4 worm cellular contexts compared by ENCODE assay signal in genomic region chrX:15606585-15607276, ce11.
TF ChIP-seq lines count a peak whose summit lies in the region.

Gene rab-14, minus strand, starts transcription at chrX:15606635.

TF ChIP-seq in whole organism, L2 larva, 48 proteins besides CTCF, POLR2A, EP300 and RAD21 (continued from another document):
- peak; percentile 51 for TF ChIP-seq gmeb-1 (tag; optimal IDR thresholded peaks at IDR 0.05; lab: Kevin White, UChicago)
- TF ChIP-seq fos-1 (tag; optimal IDR thresholded peaks at IDR 0.05; lab: Kevin White, UChicago), result peak; percentile 59
- TF ChIP-seq nhr-77 (tag; optimal IDR thresholded peaks at IDR 0.05; lab: Kevin White, UChicago), result no peak
- TF ChIP-seq unc-55 (GFP tag; optimal IDR thresholded peaks at IDR 0.05; lab: Kevin White, UChicago), result peak; percentile 78
- peak; percentile 70 for TF ChIP-seq nhr-21 (tag; optimal IDR thresholded peaks at IDR 0.05; lab: Kevin White, UChicago)
- TF ChIP-seq sem-4 (tag; optimal IDR thresholded peaks at IDR 0.05; lab: Kevin White, UChicago), result peak; percentile 81
- TF ChIP-seq zag-1 (tag; optimal IDR thresholded peaks at IDR 0.05; lab: Kevin White, UChicago), result peak; percentile 84
- TF ChIP-seq mab-5 (tag; optimal IDR thresholded peaks at IDR 0.05; lab: Kevin White, UChicago), result peak; percentile 41
- peak; percentile 76 for TF ChIP-seq crh-2 (tag; optimal IDR thresholded peaks at IDR 0.05; lab: Kevin White, UChicago)
- TF ChIP-seq alr-1 (tag; optimal IDR thresholded peaks at IDR 0.05; lab: Kevin White, UChicago), result no peak
TF ChIP-seq in whole organism, L2 larva: peak in this region for 24.

TF ChIP-seq in whole organism, L4 larva, 104 proteins besides CTCF, POLR2A, EP300 and RAD21 (continued from another document and continues in another):
- no peak for TF ChIP-seq Y48G9A.11 (GFP tag; IDR thresholded peaks at IDR 0.05; lab: Robert Waterston, UW)
- no peak for TF ChIP-seq snpc-4 (tag; optimal IDR thresholded peaks at IDR 0.05; lab: Kevin White, UChicago)
- TF ChIP-seq lsy-2 (tag; optimal IDR thresholded peaks at IDR 0.05; lab: Kevin White, UChicago), result peak; percentile 58 to 69
- TF ChIP-seq aha-1 (tag; lab: Kevin White, UChicago), result peak; percentile 84
- no peak for TF ChIP-seq sdz-12 (GFP tag; optimal IDR thresholded peaks at IDR 0.05; lab: Kevin White, UChicago)
- TF ChIP-seq Y5F2A.4 (GFP tag; optimal IDR thresholded peaks at IDR 0.05; lab: Kevin White, UChicago), result no peak
- no peak for TF ChIP-seq lin-1 (GFP tag; IDR thresholded peaks at IDR 0.05; lab: Robert Waterston, UW)
- TF ChIP-seq nhr-25 (tag; optimal IDR thresholded peaks at IDR 0.05; lab: Kevin White, UChicago; ENCODE audit: borderline replicate concordance, insufficient read depth), result peak; percentile 22
- no peak for TF ChIP-seq attf-4 (tag; optimal IDR thresholded peaks at IDR 0.05; lab: Kevin White, UChicago)
- peak; percentile 47 for TF ChIP-seq ceh-28 (tag; optimal IDR thresholded peaks at IDR 0.05; lab: Kevin White, UChicago)
- peak; percentile 67 for TF ChIP-seq mes-2 (tag; optimal IDR thresholded peaks at IDR 0.05; lab: Kevin White, UChicago; ENCODE audit: poor library complexity, severe bottlenecking)
- no peak for TF ChIP-seq nhr-111 (GFP tag; optimal IDR thresholded peaks at IDR 0.05; lab: Kevin White, UChicago)
- peak; percentile 87 for TF ChIP-seq hlh-30 (tag; optimal IDR thresholded peaks at IDR 0.05; lab: Kevin White, UChicago; ENCODE audit: insufficient read depth)
- TF ChIP-seq ama-1 (optimal IDR thresholded peaks at IDR 0.05; lab: Kevin White, UChicago), result no peak
- TF ChIP-seq aly-2 (tag; optimal IDR thresholded peaks at IDR 0.05; lab: Kevin White, UChicago), result no peak
- no peak for TF ChIP-seq gei-8 (GFP tag; optimal IDR thresholded peaks at IDR 0.05; lab: Kevin White, UChicago)
- peak; percentile 76 for TF ChIP-seq rbr-2 (tag; optimal IDR thresholded peaks at IDR 0.05; lab: Kevin White, UChicago)
- no peak for TF ChIP-seq nhr-48 (tag; optimal IDR thresholded peaks at IDR 0.05; lab: Kevin White, UChicago)
- TF ChIP-seq ces-1 (GFP tag; optimal IDR thresholded peaks at IDR 0.05; lab: Kevin White, UChicago), result no peak
- no peak for TF ChIP-seq fos-1 (tag; optimal IDR thresholded peaks at IDR 0.05; lab: Kevin White, UChicago)
- TF ChIP-seq lir-3 (tag; optimal IDR thresholded peaks at IDR 0.05; lab: Kevin White, UChicago), result no peak
- no peak for TF ChIP-seq snpc-1.2 (GFP tag; IDR thresholded peaks at IDR 0.05; lab: Robert Waterston, UW)
- TF ChIP-seq tra-1 (GFP tag; IDR thresholded peaks at IDR 0.05; lab: Robert Waterston, UW), result no peak
- TF ChIP-seq ztf-7 (tag; optimal IDR thresholded peaks at IDR 0.05; lab: Kevin White, UChicago), result no peak
- TF ChIP-seq R02D3.7 (tag; optimal IDR thresholded peaks at IDR 0.05; lab: Kevin White, UChicago), result no peak
- no peak for TF ChIP-seq duxl-1 (tag; optimal IDR thresholded peaks at IDR 0.05; lab: Kevin White, UChicago; ENCODE audit: poor library complexity)
- TF ChIP-seq ceh-82 (tag; optimal IDR thresholded peaks at IDR 0.05; lab: Kevin White, UChicago), result no peak
- TF ChIP-seq dpl-1 (GFP tag; optimal IDR thresholded peaks at IDR 0.05; lab: Kevin White, UChicago), result no peak
- peak; percentile 16 for TF ChIP-seq spr-3 (GFP tag; optimal IDR thresholded peaks at IDR 0.05; lab: Kevin White, UChicago)
- TF ChIP-seq lin-15B (tag; optimal IDR thresholded peaks at IDR 0.05; lab: Kevin White, UChicago), result no peak
- no peak for TF ChIP-seq unc-39 (tag; optimal IDR thresholded peaks at IDR 0.05; lab: Kevin White, UChicago)
- peak; percentile 56 for TF ChIP-seq set-16 (GFP tag; IDR thresholded peaks at IDR 0.05; lab: Robert Waterston, UW)
- TF ChIP-seq nhr-11 (tag; optimal IDR thresholded peaks at IDR 0.05; lab: Kevin White, UChicago), result peak; percentile 55
- no peak for TF ChIP-seq F26F4.8 (GFP tag; conservative IDR thresholded peaks at IDR 0.05; lab: Robert Waterston, UW)
- no peak for TF ChIP-seq T20F7.1 (GFP tag; optimal IDR thresholded peaks at IDR 0.05; lab: Kevin White, UChicago)
- TF ChIP-seq lin-38 (GFP tag; IDR thresholded peaks at IDR 0.05; lab: Robert Waterston, UW), result peak; percentile 52
- no peak for TF ChIP-seq ztf-11 (tag; optimal IDR thresholded peaks at IDR 0.05; lab: Kevin White, UChicago)
- peak; percentile 71 for TF ChIP-seq fkh-10 (GFP tag; optimal IDR thresholded peaks at IDR 0.05; lab: Kevin White, UChicago)
- TF ChIP-seq pha-4 (GFP tag; IDR thresholded peaks at IDR 0.05; lab: Robert Waterston, UW), result peak; percentile 48; the same call in 1 of the 2 replicates
- TF ChIP-seq pha-4 (tag; optimal IDR thresholded peaks at IDR 0.05; lab: Kevin White, UChicago), result no peak
- TF ChIP-seq egl-27 (tag; optimal IDR thresholded peaks at IDR 0.05; lab: Kevin White, UChicago), result no peak
- TF ChIP-seq Y105C5A.15 (GFP tag; IDR thresholded peaks at IDR 0.05; lab: Robert Waterston, UW), result no peak

TF ChIP-seq in whole organism, late embryonic, 69 proteins besides CTCF, POLR2A, EP300 and RAD21 (continued from another document):
- TF ChIP-seq hlh-30 (tag; optimal IDR thresholded peaks at IDR 0.05; lab: Kevin White, UChicago; ENCODE audit: insufficient read depth) (peak; percentile 88), ceh-48 (tag; optimal IDR thresholded peaks at IDR 0.05; lab: Kevin White, UChicago) (peak; percentile 28), pros-1 (tag; optimal IDR thresholded peaks at IDR 0.05; lab: Kevin White, UChicago) (peak; percentile 13)

TF ChIP-seq in whole organism, mixed stage, embryonic, 35 proteins besides CTCF, POLR2A, EP300 and RAD21 (continued from another document):
- TF ChIP-seq unc-120 (tag; optimal IDR thresholded peaks at IDR 0.05; lab: Kevin White, UChicago; ENCODE audit: poor library complexity, severe bottlenecking), result peak; percentile 69
- TF ChIP-seq sem-2 (GFP tag; optimal IDR thresholded peaks at IDR 0.05; lab: Kevin White, UChicago), result no peak
- TF ChIP-seq snpc-4 (tag; optimal IDR thresholded peaks at IDR 0.05; lab: Kevin White, UChicago), result no peak
- no peak for TF ChIP-seq nhr-12 (tag; optimal IDR thresholded peaks at IDR 0.05; lab: Kevin White, UChicago)
